Worm (Caenorhabditis elegans): ENCODE results near the gene tbc-16.

Gene tbc-16

ce11 chrX:5903896-5904295, 6.8 kb downstream of the tbc-16 start:
- peak; percentile 15 for TF ChIP-seq lin-14 (GFP tag; optimal IDR thresholded peaks at IDR 0.05)
- no peak for TF ChIP-seq nhr-76 (tag; optimal IDR thresholded peaks at IDR 0.05)

ce11 chrX:5904603-5905081, 7.5 kb downstream of the tbc-16 start, which contains the start of gene nlp-49:
Gene nlp-49, plus strand, starts transcription at chrX:5904653.
- TF ChIP-seq grh-1 (GFP tag; IDR thresholded peaks at IDR 0.05), result no peak
- no peak for TF ChIP-seq nhr-90 (tag; optimal IDR thresholded peaks at IDR 0.05; ENCODE audit: poor library complexity)
- no peak for TF ChIP-seq sox-4 (tag; optimal IDR thresholded peaks at IDR 0.05)
- no peak for TF ChIP-seq ceh-88 (GFP tag; IDR thresholded peaks at IDR 0.05)
- no peak for TF ChIP-seq efl-1 (optimal IDR thresholded peaks at IDR 0.05)
- TF ChIP-seq efl-1 (GFP tag; optimal IDR thresholded peaks at IDR 0.05 in 1 of 2), result no peak
- no peak for TF ChIP-seq zip-4 (GFP tag; optimal IDR thresholded peaks at IDR 0.05)
- no peak for TF ChIP-seq nhr-237 (tag; optimal IDR thresholded peaks at IDR 0.05)
- TF ChIP-seq mef-2 (tag; optimal IDR thresholded peaks at IDR 0.05), result no peak
- TF ChIP-seq C04F5.9 (tag; optimal IDR thresholded peaks at IDR 0.05), result no peak
- no peak for TF ChIP-seq egl-27 (tag; optimal IDR thresholded peaks at IDR 0.05)
- TF ChIP-seq alr-1 (tag; optimal IDR thresholded peaks at IDR 0.05; ENCODE audit: borderline replicate concordance), result no peak
- TF ChIP-seq tbx-2 (tag; optimal IDR thresholded peaks at IDR 0.05), result no peak
- no peak for TF ChIP-seq swsn-7 (tag; optimal IDR thresholded peaks at IDR 0.05)
- no peak for TF ChIP-seq skn-1 (tag; optimal IDR thresholded peaks at IDR 0.05)
- TF ChIP-seq fkh-4 (tag; optimal IDR thresholded peaks at IDR 0.05; ENCODE audit: borderline replicate concordance), result no peak
- TF ChIP-seq ces-1 (GFP tag; optimal IDR thresholded peaks at IDR 0.05), result no peak
- no peak for TF ChIP-seq aha-1 (tag; optimal IDR thresholded peaks at IDR 0.05)
- no peak for TF ChIP-seq nhr-85 (tag)
- TF ChIP-seq C34B4.2 (tag; optimal IDR thresholded peaks at IDR 0.05), result no peak

- TF ChIP-seq lin-39 (tag; optimal IDR thresholded peaks at IDR 0.05), result no peak
- no peak for TF ChIP-seq lin-13 (GFP tag; optimal IDR thresholded peaks at IDR 0.05)
- TF ChIP-seq sptf-1 (tag; optimal IDR thresholded peaks at IDR 0.05), result no peak
- no peak for TF ChIP-seq pax-3 (tag; optimal IDR thresholded peaks at IDR 0.05)
- no peak for TF ChIP-seq unc-130 (tag; optimal IDR thresholded peaks at IDR 0.05)
- TF ChIP-seq aly-2 (tag; optimal IDR thresholded peaks at IDR 0.05), result no peak
- TF ChIP-seq zip-4 (GFP tag; optimal IDR thresholded peaks at IDR 0.05), result no peak
- no peak for TF ChIP-seq unc-98 (GFP tag; IDR thresholded peaks at IDR 0.05)
- no peak for TF ChIP-seq ceh-8 (GFP tag; optimal IDR thresholded peaks at IDR 0.05)
- no peak for TF ChIP-seq nhr-19 (GFP tag; conservative IDR thresholded peaks at IDR 0.05)
Observed at ce11 chrX:5905764-5906163, 8.6 kb downstream of the tbc-16 start.

ce11 chrX:5917284-5917683, 20.1 kb downstream of the tbc-16 start, which contains the start of gene Y23B4A.1:
Gene Y23B4A.1, minus strand, starts transcription at chrX:5917384.
- no peak for TF ChIP-seq egl-13 (tag; optimal IDR thresholded peaks at IDR 0.05)
- TF ChIP-seq efl-3 (GFP tag; optimal IDR thresholded peaks at IDR 0.05), result no peak
- no peak for TF ChIP-seq jun-1 (tag; optimal IDR thresholded peaks at IDR 0.05)
- TF ChIP-seq aha-1 (tag; optimal IDR thresholded peaks at IDR 0.05), result no peak
- no peak for TF ChIP-seq unc-130 (tag; optimal IDR thresholded peaks at IDR 0.05)
- TF ChIP-seq nhr-76 (tag; optimal IDR thresholded peaks at IDR 0.05), result no peak
- TF ChIP-seq snpc-4 (tag; optimal IDR thresholded peaks at IDR 0.05), result no peak

ce11 chrX:5919097-5919496, 22.0 kb downstream of the tbc-16 start, which contains the start of gene capa-1:
Gene capa-1, plus strand, starts transcription at chrX:5919397.
- peak; percentile 16 for TF ChIP-seq fkh-8 (tag; optimal IDR thresholded peaks at IDR 0.05)
- no peak for TF ChIP-seq lin-13 (GFP tag; optimal IDR thresholded peaks at IDR 0.05)
